Fruit fly (Drosophila melanogaster) whole organism, wandering third instar larva: ENCODE data around the gene P5CDh1.

ENCODE experiments used
- Hr78 ChIP-seq: fragments of >200 bp; optimal IDR thresholded peaks from 2 replicates; lab custom pipeline; 2017; ENCODE audit warnings: missing biosample characterization, missing genetic modification characterization
- Jra ChIP-seq: sonication (Bioruptor generic); optimal IDR thresholded peaks from 2 replicates; lab custom pipeline; 2016; ENCODE audit warnings: missing biosample characterization, missing genetic modification characterization
- jim ChIP-seq: fragments of 175-275, 200-325 bp; sonication (Bioruptor generic); optimal IDR thresholded peaks from 2 replicates; lab custom pipeline; 2016; ENCODE audit warnings: missing biosample characterization, mild to moderate bottlenecking, missing genetic modification characterization
- psq ChIP-seq: fragments of 200-800 bp; sonication (Bioruptor generic); optimal IDR thresholded peaks from 3 replicates; lab custom pipeline; 2017; ENCODE audit warnings: missing biosample characterization, mild to moderate bottlenecking, missing genetic modification characterization, moderate library complexity

DNA sequence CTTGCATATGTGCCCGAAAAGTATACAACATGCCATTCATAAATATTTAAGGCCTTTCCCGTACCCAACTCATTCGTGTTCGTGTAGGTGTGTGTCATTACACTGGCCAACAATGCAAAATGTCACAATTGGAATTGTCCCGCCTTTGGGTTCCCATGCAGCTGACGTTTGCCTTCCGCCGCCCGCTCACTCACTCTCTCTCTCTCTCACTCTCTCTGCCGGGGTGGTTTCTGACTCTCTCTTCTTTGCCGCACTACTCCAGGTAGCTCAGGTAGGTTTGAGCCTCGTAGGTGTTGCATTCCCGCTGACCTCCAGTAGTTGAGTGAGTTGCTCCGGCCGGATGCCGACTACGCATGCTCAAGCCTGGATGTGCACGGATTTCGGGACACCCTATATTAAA, 2.2 kb upstream of the P5CDh1 start:
- TF ChIP-seq jim (GFP tag; lab: Kevin White, UChicago), result no peak
- TF ChIP-seq psq (GFP tag; lab: Kevin White, UChicago), result no peak
- TF ChIP-seq Jra (GFP tag; lab: Kevin White, UChicago), result no peak
- TF ChIP-seq Hr78, result no peak
